Fruit fly (Drosophila melanogaster) whole organism, wandering third instar larva: ENCODE data around the gene Sb.

Experiments used
- CG9705 ChIP-seq: fragments of 200-800 bp; sonication (Bioruptor generic); optimal IDR thresholded peaks from 2 replicates; lab custom pipeline; 2018; ENCODE audit warnings: missing biosample characterization, mild to moderate bottlenecking, missing genetic modification characterization
- Mio ChIP-seq: sonication (Bioruptor generic); optimal IDR thresholded peaks from 2 replicates; lab custom pipeline; 2016; ENCODE audit warnings: missing biosample characterization, missing genetic modification characterization
- Vsx2 ChIP-seq: fragments of 200-300, 225-300 bp; sonication (Bioruptor generic); optimal IDR thresholded peaks from 2 replicates; lab custom pipeline; 2018; ENCODE audit warnings: missing biosample characterization, missing genetic modification characterization; ENCODE audit not compliant: partially characterized antibody
- h ChIP-seq: fragments of 200-800 bp; sonication (Bioruptor generic); optimal IDR thresholded peaks from 3 replicates; lab custom pipeline; 2016; ENCODE audit warnings: missing biosample characterization, mild to moderate bottlenecking, missing genetic modification characterization

dm6 chr3R:16176526-16176925 is 60.6 kb downstream of the Sb start:
- TF ChIP-seq CG9705 (GFP tag; lab: Kevin White, UChicago) (no peak), Vsx2 (no peak), Mio (no peak), h (GFP tag; lab: Kevin White, UChicago) (no peak)
